Worm (Caenorhabditis elegans) whole organism, L1 larva: ENCODE results near the gene F56C3.8.
"Not testable (repeated sequence)": the region's sequence is repeated elsewhere in the genome, so short reads cannot be mapped to it uniquely, and the experiment has no call there.

ENCODE experiments used
- C04F5.9 ChIP-seq: sonication (generic microtip); optimal IDR thresholded peaks from 2 replicates; lab custom pipeline; 2016; ENCODE audit warnings: missing genetic modification characterization, missing compliant biosample characterization
- F16B12.6 ChIP-seq: fragments of 150-350 bp; optimal IDR thresholded peaks from 2 replicates; lab custom pipeline; 2014; ENCODE audit warnings: missing biosample characterization, missing genetic modification characterization
- Y116A8C.19 ChIP-seq: sonication (generic microtip); optimal IDR thresholded peaks from 2 replicates; lab custom pipeline; 2016; ENCODE audit warnings: missing compliant biosample characterization, missing genetic modification characterization, borderline replicate concordance
- aha-1 ChIP-seq: fragments of 150-350 bp; optimal IDR thresholded peaks from 2 replicates; lab custom pipeline; 2014; ENCODE audit warnings: missing biosample characterization, missing genetic modification characterization
- alr-1 ChIP-seq: fragments of 200-800 bp; sonication (Bioruptor generic); optimal IDR thresholded peaks from 2 replicates; lab custom pipeline; 2018; ENCODE audit warnings: borderline replicate concordance, mild to moderate bottlenecking, missing genetic modification characterization, missing compliant biosample characterization
- ama-1 ChIP-seq: fragments of 150-350 bp; optimal IDR thresholded peaks from 2 replicates; lab custom pipeline; 2014
- ceh-8 ChIP-seq: fragments of 200-800 bp; sonication (Bioruptor generic); optimal IDR thresholded peaks from 2 replicates; lab custom pipeline; 2018; ENCODE audit warnings: mild to moderate bottlenecking, missing genetic modification characterization, moderate library complexity, missing compliant biosample characterization
- ceh-88 ChIP-seq: fragments of 200-800 bp; sonication (Bioruptor generic); IDR thresholded peaks from 2 replicates; pipeline ENCODE4 v1.3.6; 2022; ENCODE audit warnings: missing genetic modification characterization, missing compliant biosample characterization
- ceh-90 ChIP-seq: sonication (generic microtip); optimal IDR thresholded peaks from 2 replicates; lab custom pipeline; 2016; ENCODE audit warnings: missing genetic modification characterization, missing compliant biosample characterization
- dpl-1 ChIP-seq, 3 experiments: fragments of 150-350 bp in 2 of 3; sonication (generic microtip) in 1 of 3; optimal IDR thresholded peaks; 2 replicates each; lab custom pipeline; 2014 to 2017; ENCODE audit warnings: missing biosample characterization in 3 of 3, missing genetic modification characterization in 3 of 3, missing genetic modification reagents in 3 of 3
- dsc-1 ChIP-seq: sonication (generic microtip); optimal IDR thresholded peaks from 2 replicates; lab custom pipeline; 2016; ENCODE audit warnings: mild to moderate bottlenecking, missing genetic modification characterization, missing compliant biosample characterization
- efl-1 ChIP-seq, 4 experiments: fragments of 150-350 bp; optimal IDR thresholded peaks in 3 of 4; peaks in 1 of 4; 1 replicate in 1 of 4; 2 replicates in 3 of 4; lab custom pipeline; 2014; ENCODE audit warnings: missing biosample characterization in 2 of 4, missing genetic modification characterization in 2 of 4, missing genetic modification reagents in 2 of 4
- efl-3 ChIP-seq: fragments of 200-800 bp; sonication (Bioruptor generic); optimal IDR thresholded peaks from 2 replicates; lab custom pipeline; 2018; ENCODE audit warnings: mild to moderate bottlenecking, missing genetic modification characterization, missing compliant biosample characterization
- elt-3 ChIP-seq, 6 experiments: fragments of 150-350 bp in 1 of 6; sonication (generic microtip); optimal IDR thresholded peaks; 2 replicates each; lab custom pipeline; 2017 to 2018; ENCODE audit warnings: missing biosample characterization in 6 of 6, missing genetic modification characterization in 6 of 6, inconsistent platforms in 1 of 6
- fkh-8 ChIP-seq: sonication (generic microtip); optimal IDR thresholded peaks from 2 replicates; lab custom pipeline; 2016; ENCODE audit warnings: mild to moderate bottlenecking, missing genetic modification characterization, missing compliant biosample characterization
- hlh-17 ChIP-seq: fragments of 200-800 bp; sonication (Bioruptor generic); optimal IDR thresholded peaks from 2 replicates; lab custom pipeline; 2018; ENCODE audit warnings: missing genetic modification characterization, mild to moderate bottlenecking, missing compliant biosample characterization, moderate library complexity, borderline replicate concordance
- hpl-2 ChIP-seq: fragments of 150-350 bp; optimal IDR thresholded peaks from 2 replicates; lab custom pipeline; 2014; ENCODE audit warnings: missing biosample characterization, missing genetic modification reagents, missing genetic modification characterization
- irx-1 ChIP-seq: sonication (generic microtip); optimal IDR thresholded peaks from 2 replicates; lab custom pipeline; 2016; ENCODE audit warnings: missing genetic modification characterization, missing compliant biosample characterization
- isw-1 ChIP-seq: fragments of 200-800 bp; sonication (Bioruptor generic); IDR thresholded peaks from 2 replicates; pipeline ENCODE4 v1.3.6; 2022; ENCODE audit warnings: missing genetic modification characterization, missing compliant biosample characterization
- lin-15B ChIP-seq: fragments of 150-350 bp; sonication (generic microtip); optimal IDR thresholded peaks from 3 replicates; lab custom pipeline; 2014; ENCODE audit warnings: missing biosample characterization, missing genetic modification characterization
- lin-39 ChIP-seq: fragments of 150-350 bp; optimal IDR thresholded peaks from 2 replicates; lab custom pipeline; 2014; ENCODE audit warnings: missing biosample characterization, missing genetic modification reagents, missing genetic modification characterization
- lir-3 ChIP-seq: sonication (generic microtip); optimal IDR thresholded peaks from 2 replicates; lab custom pipeline; 2016; ENCODE audit warnings: mild to moderate bottlenecking, missing genetic modification characterization, moderate library complexity, missing compliant biosample characterization; ENCODE audit not compliant: poor library complexity
- lsy-2 ChIP-seq, 2 experiments: fragments of 150-350 bp; optimal IDR thresholded peaks; 2 replicates each; lab custom pipeline; 2014; ENCODE audit warnings: missing biosample characterization in 2 of 2, missing genetic modification characterization in 2 of 2
- mab-9 ChIP-seq: fragments of 200-800 bp; sonication (Bioruptor generic); IDR thresholded peaks from 2 replicates; pipeline ENCODE4 v1.3.6; 2022; ENCODE audit warnings: missing genetic modification reagents, missing genetic modification characterization, missing compliant biosample characterization
- mef-2 ChIP-seq: fragments of 150-350 bp; optimal IDR thresholded peaks from 2 replicates; lab custom pipeline; 2014; ENCODE audit warnings: missing biosample characterization, missing genetic modification characterization
- mep-1 ChIP-seq: fragments of 150-350 bp; optimal IDR thresholded peaks from 2 replicates; lab custom pipeline; 2014; ENCODE audit warnings: missing biosample characterization, missing genetic modification characterization
- nhr-11 ChIP-seq: fragments of 150-350 bp; optimal IDR thresholded peaks from 2 replicates; lab custom pipeline; 2014; ENCODE audit warnings: missing biosample characterization, missing genetic modification characterization
- nhr-12 ChIP-seq: sonication (generic microtip); optimal IDR thresholded peaks from 2 replicates; lab custom pipeline; 2017; ENCODE audit warnings: missing biosample characterization, missing genetic modification characterization
- nhr-19 ChIP-seq: fragments of 200-800 bp; sonication (Bioruptor generic); conservative IDR thresholded peaks from 2 replicates; pipeline ENCODE4 v1.3.6; 2022; ENCODE audit warnings: missing genetic modification characterization, missing compliant biosample characterization
- nhr-20 ChIP-seq: sonication (generic microtip); optimal IDR thresholded peaks from 2 replicates; lab custom pipeline; 2016; ENCODE audit warnings: mild to moderate bottlenecking, missing genetic modification characterization, missing compliant biosample characterization
- nhr-28 ChIP-seq: fragments of 150-350 bp; optimal IDR thresholded peaks from 2 replicates; lab custom pipeline; 2014; ENCODE audit warnings: missing biosample characterization, missing genetic modification characterization
- nhr-84 ChIP-seq: sonication (generic microtip); optimal IDR thresholded peaks from 2 replicates; lab custom pipeline; 2017; ENCODE audit warnings: missing biosample characterization, missing genetic modification characterization
- pag-3 ChIP-seq: sonication (generic microtip); optimal IDR thresholded peaks from 2 replicates; lab custom pipeline; 2017; ENCODE audit warnings: missing genetic modification characterization, mild to moderate bottlenecking, missing compliant biosample characterization, antibody characterized with exemption, borderline replicate concordance; ENCODE audit not compliant: insufficient read depth
- pax-3 ChIP-seq: fragments of 200-800 bp; sonication (Bioruptor generic); optimal IDR thresholded peaks from 2 replicates; lab custom pipeline; 2018; ENCODE audit warnings: mild to moderate bottlenecking, missing genetic modification characterization, moderate library complexity, missing compliant biosample characterization
- rnt-1 ChIP-seq: sonication (generic microtip); optimal IDR thresholded peaks from 2 replicates; lab custom pipeline; 2016; ENCODE audit warnings: mild to moderate bottlenecking, missing genetic modification characterization, moderate library complexity, missing compliant biosample characterization
- skn-1 ChIP-seq: fragments of 150-350 bp; optimal IDR thresholded peaks from 2 replicates; lab custom pipeline; 2014; ENCODE audit warnings: missing biosample characterization, missing genetic modification characterization
- snu-23 ChIP-seq: sonication (generic microtip); optimal IDR thresholded peaks from 2 replicates; lab custom pipeline; 2016; ENCODE audit warnings: missing genetic modification characterization, missing compliant biosample characterization
- swsn-7 ChIP-seq: sonication (generic microtip); optimal IDR thresholded peaks from 2 replicates; lab custom pipeline; 2016; ENCODE audit warnings: missing genetic modification characterization, missing compliant biosample characterization
- tlp-1 ChIP-seq: fragments of 150-350 bp; optimal IDR thresholded peaks from 2 replicates; lab custom pipeline; 2014; ENCODE audit warnings: missing biosample characterization, missing genetic modification characterization
- unc-98 ChIP-seq: fragments of 200-800 bp; sonication (Bioruptor generic); IDR thresholded peaks from 2 replicates; pipeline ENCODE4 v1.3.6; 2022; ENCODE audit warnings: missing genetic modification characterization, missing compliant biosample characterization
- vab-15 ChIP-seq: sonication (generic microtip); optimal IDR thresholded peaks from 2 replicates; lab custom pipeline; 2017; ENCODE audit warnings: missing genotype, mild to moderate bottlenecking, missing genetic modification characterization, missing compliant biosample characterization
- xbp-1 ChIP-seq: sonication (generic microtip); optimal IDR thresholded peaks from 2 replicates; lab custom pipeline; 2016; ENCODE audit warnings: missing genetic modification characterization, missing compliant biosample characterization
- zag-1 ChIP-seq: fragments of 150-350 bp; optimal IDR thresholded peaks from 2 replicates; lab custom pipeline; 2014; ENCODE audit warnings: missing biosample characterization, missing genetic modification characterization
- ztf-4 ChIP-seq: fragments of 150-350 bp; optimal IDR thresholded peaks from 2 replicates; lab custom pipeline; 2014; ENCODE audit warnings: missing biosample characterization, missing genetic modification characterization

Gene F56C3.8

ce11 chrX:1403971-1404370 is 19.5 kb upstream of the F56C3.8 start, which contains the start of gene ZK402.1:
Gene ZK402.1, plus strand, starts transcription at chrX:1404271.
- TF ChIP-seq ceh-88, isw-1, unc-98 (GFP tag; lab: Robert Waterston, UW): not testable (repeated sequence)

- TF ChIP-seq mab-9; mep-1 (tag; lab: Kevin White, UChicago); irx-1 (tag; lab: Kevin White, UChicago): not testable (repeated sequence)
Measured at ce11 chrX:1403444-1403843, 19.0 kb upstream of the F56C3.8 start, which contains the start of gene ZK402.2. Gene ZK402.2, plus strand, starts transcription at chrX:1403744.

- TF ChIP-seq efl-1 (optimal IDR thresholded peaks at IDR 0.05; lab: Kevin White, UChicago) (no peak), efl-1 (GFP tag; optimal IDR thresholded peaks at IDR 0.05 in 1 of 2; lab: Kevin White, UChicago) (no peak), tlp-1 (tag; lab: Kevin White, UChicago) (no peak), nhr-12 (tag; lab: Kevin White, UChicago) (no peak), ztf-4 (tag; lab: Kevin White, UChicago) (no peak), zag-1 (tag; lab: Kevin White, UChicago) (no peak), nhr-28 (tag; lab: Kevin White, UChicago) (no peak), efl-3 (no peak), lin-39 (no peak)
Measured at ce11 chrX:1401259-1401658, 16.8 kb upstream of the F56C3.8 start, which contains the start of gene ZK402.5. Gene ZK402.5, minus strand, starts transcription at chrX:1401359.

ce11 chrX:1397516-1397915 is 13.1 kb upstream of the F56C3.8 start, which contains the start of gene H39E20.1:
Gene H39E20.1, minus strand, starts transcription at chrX:1397616.
- TF ChIP-seq fkh-8 (no peak), nhr-11 (tag; lab: Kevin White, UChicago) (no peak), nhr-28 (tag; lab: Kevin White, UChicago) (no peak), snu-23 (GFP tag; lab: Kevin White, UChicago) (no peak), xbp-1 (tag; lab: Kevin White, UChicago) (no peak), nhr-19 (no peak), lir-3 (no peak), F16B12.6 (tag; lab: Kevin White, UChicago) (no peak), dsc-1 (no peak), irx-1 (tag; lab: Kevin White, UChicago) (no peak), C04F5.9 (no peak)

DNA sequence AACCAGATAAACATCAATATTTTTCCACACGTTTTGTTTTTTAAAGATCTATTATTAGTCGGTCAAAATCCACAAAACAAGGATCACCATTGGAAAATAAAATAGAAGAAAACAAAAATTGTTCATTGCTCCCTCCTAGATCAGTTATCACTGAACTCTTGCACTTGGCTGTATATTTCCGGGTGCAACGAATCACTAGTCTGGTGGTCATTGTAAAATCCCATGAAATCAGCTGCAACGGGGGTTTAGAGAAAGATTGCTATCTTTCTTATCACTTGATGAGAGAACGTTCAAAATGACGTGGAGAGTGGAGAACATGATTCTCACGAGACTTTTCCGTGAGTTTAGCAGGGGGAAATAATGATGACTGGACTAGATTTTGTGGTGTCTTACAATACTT is 11.4 kb upstream of the F56C3.8 start:
- TF ChIP-seq C04F5.9 (no peak), vab-15 (tag; lab: Kevin White, UChicago) (no peak), mab-9 (no peak), rnt-1 (tag; lab: Kevin White, UChicago) (peak; percentile 39), ceh-90 (tag; lab: Kevin White, UChicago) (no peak), ceh-88 (GFP tag; lab: Robert Waterston, UW) (no peak), mef-2 (tag; lab: Kevin White, UChicago) (no peak), ceh-8 (no peak), pax-3 (tag; lab: Kevin White, UChicago) (no peak), hlh-17 (no peak), ama-1 (lab: Kevin White, UChicago) (no peak), lsy-2 (tag; optimal IDR thresholded peaks at IDR 0.05; lab: Kevin White, UChicago) (no peak), nhr-84 (tag; lab: Kevin White, UChicago) (no peak), hpl-2 (GFP tag; lab: Kevin White, UChicago) (no peak), nhr-20 (peak; percentile 49), pag-3 (tag; lab: Kevin White, UChicago) (no peak), nhr-28 (tag; lab: Kevin White, UChicago) (no peak), snu-23 (GFP tag; lab: Kevin White, UChicago) (peak; percentile 18), skn-1 (tag; lab: Kevin White, UChicago) (peak; percentile 35), isw-1 (GFP tag; lab: Robert Waterston, UW) (no peak), lin-15B (tag; lab: Kevin White, UChicago) (no peak), aha-1 (tag; lab: Kevin White, UChicago) (no peak), Y116A8C.19 (tag; lab: Kevin White, UChicago) (no peak), elt-3 (tag; optimal IDR thresholded peaks at IDR 0.05; lab: Kevin White, UChicago) (peak in 1 of 6 experiments; percentile 87), F16B12.6 (tag; lab: Kevin White, UChicago) (no peak), swsn-7 (tag; lab: Kevin White, UChicago) (no peak), zag-1 (tag; lab: Kevin White, UChicago) (no peak), dsc-1 (no peak), alr-1 (no peak), dpl-1 (GFP tag; optimal IDR thresholded peaks at IDR 0.05; lab: Kevin White, UChicago) (no peak)
